Fruit fly (Drosophila melanogaster): ENCODE data around the gene Ino80.

dm6 chr3R:19335482-19335881 lies 67.5 kb downstream of the Ino80 start:
- TF ChIP-seq Myc (optimal IDR thresholded peaks at IDR 0.05) = no peak
- no peak for TF ChIP-seq ey (GFP tag; optimal IDR thresholded peaks at IDR 0.05)
- no peak for TF ChIP-seq lola (GFP tag; optimal IDR thresholded peaks at IDR 0.05)
- no peak for TF ChIP-seq h (GFP tag; optimal IDR thresholded peaks at IDR 0.05)
- TF ChIP-seq sage (GFP tag; optimal IDR thresholded peaks at IDR 0.05) = no peak
- TF ChIP-seq fru (GFP tag; optimal IDR thresholded peaks at IDR 0.05) = no peak
- TF ChIP-seq GATAd (GFP tag; optimal IDR thresholded peaks at IDR 0.05) = no peak
- TF ChIP-seq Mio (GFP tag; optimal IDR thresholded peaks at IDR 0.05) = no peak
- TF ChIP-seq Dif (GFP tag; optimal IDR thresholded peaks at IDR 0.05; ENCODE audit: partially characterized antibody) = no peak
- TF ChIP-seq jim (GFP tag; optimal IDR thresholded peaks at IDR 0.05) = no peak
- TF ChIP-seq OdsH (GFP tag; optimal IDR thresholded peaks at IDR 0.05) = no peak
